Fruit fly (Drosophila melanogaster): ENCODE data around the gene CG6999.

Gene CG6999

dm6 chrX:9118961-9119633 lies 30.9 kb downstream of the CG6999 start (continued):
- TF ChIP-seq eg (GFP tag; IDR thresholded peaks at IDR 0.05) (0 out of 3 replicates have a peak, but pooled peaks have one; percentile 55), CG8319 (GFP tag; optimal IDR thresholded peaks at IDR 0.05) (no peak), CG6276 (GFP tag; optimal IDR thresholded peaks at IDR 0.05) (peak; percentile 47), lz (GFP tag; optimal IDR thresholded peaks at IDR 0.05) (no peak), CG10631 (GFP tag; optimal IDR thresholded peaks at IDR 0.05) (no peak), CG1621 (tag; optimal IDR thresholded peaks at IDR 0.05) (no peak), CG9139 (GFP tag; optimal IDR thresholded peaks at IDR 0.05) (no peak), vri (GFP tag; optimal IDR thresholded peaks at IDR 0.05) (no peak), achi (GFP tag; optimal IDR thresholded peaks at IDR 0.05) (no peak), Hr4 (GFP tag; optimal IDR thresholded peaks at IDR 0.05) (peak; percentile 58), Hr38 (GFP tag; optimal IDR thresholded peaks at IDR 0.05) (no peak), dsx (GFP tag; optimal IDR thresholded peaks at IDR 0.05; ENCODE audit: poor library complexity, severe bottlenecking) (no peak), Ets21C (GFP tag; optimal IDR thresholded peaks at IDR 0.05) (no peak), ss (GFP tag; optimal IDR thresholded peaks at IDR 0.05) (peak in 1 of 2 experiments; percentile 6), CG6163 (GFP tag; IDR thresholded peaks at IDR 0.05) (0 out of 3 replicates have a peak, but pooled peaks have one; percentile 27), Lpt (GFP tag; optimal IDR thresholded peaks at IDR 0.05) (no peak), Eip93F (GFP tag; optimal IDR thresholded peaks at IDR 0.05) (no peak), dac (GFP tag; optimal IDR thresholded peaks at IDR 0.05) (no peak), CG10669 (GFP tag; optimal IDR thresholded peaks at IDR 0.05) (peak; percentile 37)

- peak; percentile 53 for TF ChIP-seq svp (GFP tag)
- no peak for TF ChIP-seq fkh (GFP tag; optimal IDR thresholded peaks at IDR 0.05)
- TF ChIP-seq Smox (GFP tag; optimal IDR thresholded peaks at IDR 0.05): no peak
- no peak for TF ChIP-seq CG4318 (GFP tag; optimal IDR thresholded peaks at IDR 0.05)
- no peak for TF ChIP-seq esn (GFP tag; optimal IDR thresholded peaks at IDR 0.05)
- no peak for TF ChIP-seq achi (GFP tag; optimal IDR thresholded peaks at IDR 0.05)
- no peak for TF ChIP-seq CG8119 (GFP tag; IDR thresholded peaks at IDR 0.05)
- no peak for TF ChIP-seq spab (GFP tag; optimal IDR thresholded peaks at IDR 0.05)
- TF ChIP-seq fd59A (GFP tag; optimal IDR thresholded peaks at IDR 0.05): no peak
- TF ChIP-seq CG16779 (tag; optimal IDR thresholded peaks at IDR 0.05): no peak
- TF ChIP-seq Gug (GFP tag; IDR thresholded peaks at IDR 0.05): no peak
- no peak for TF ChIP-seq ss (GFP tag; optimal IDR thresholded peaks at IDR 0.05)
- TF ChIP-seq CG32006 (GFP tag; optimal IDR thresholded peaks at IDR 0.05): peak; percentile 32
- no peak for TF ChIP-seq eg (GFP tag; IDR thresholded peaks at IDR 0.05)
- no peak for TF ChIP-seq Blimp-1 (GFP tag; optimal IDR thresholded peaks at IDR 0.05)
- TF ChIP-seq Eip78C (GFP tag): peak; percentile 49
- TF ChIP-seq CG34406 (GFP tag; optimal IDR thresholded peaks at IDR 0.05): no peak
- TF ChIP-seq CG1621 (tag; optimal IDR thresholded peaks at IDR 0.05): no peak
- TF ChIP-seq net (GFP tag; optimal IDR thresholded peaks at IDR 0.05): no peak
- no peak for TF ChIP-seq CG10669 (GFP tag; optimal IDR thresholded peaks at IDR 0.05)
- no peak for TF ChIP-seq Hr39 (GFP tag; optimal IDR thresholded peaks at IDR 0.05)
- no peak for TF ChIP-seq Sox15 (GFP tag; optimal IDR thresholded peaks at IDR 0.05)
- TF ChIP-seq CG11762 (GFP tag; optimal IDR thresholded peaks at IDR 0.05; ENCODE audit: insufficient read depth): no peak
- no peak for TF ChIP-seq CG6792 (GFP tag; optimal IDR thresholded peaks at IDR 0.05)
- no peak for TF ChIP-seq Sox102F (GFP tag; optimal IDR thresholded peaks at IDR 0.05)
- no peak for TF ChIP-seq topi (GFP tag; optimal IDR thresholded peaks at IDR 0.05)
- 0 out of 3 replicates have a peak, but pooled peaks have one; percentile 25 for TF ChIP-seq CG6163 (GFP tag; IDR thresholded peaks at IDR 0.05)
- TF ChIP-seq CG15336 (GFP tag; IDR thresholded peaks at IDR 0.05): no peak
- TF ChIP-seq CG3919 (GFP tag; optimal IDR thresholded peaks at IDR 0.05): peak; percentile 2
- TF ChIP-seq Ets96B (tag; optimal IDR thresholded peaks at IDR 0.05): no peak
- TF ChIP-seq CG3032 (tag; optimal IDR thresholded peaks at IDR 0.05): no peak
- no peak for TF ChIP-seq Eip75B (GFP tag; optimal IDR thresholded peaks at IDR 0.05)
- no peak for TF ChIP-seq salr (GFP tag; optimal IDR thresholded peaks at IDR 0.05)
- TF ChIP-seq CG11294 (GFP tag; IDR thresholded peaks at IDR 0.05): no peak
- no peak for TF ChIP-seq CG31627 (GFP tag; optimal IDR thresholded peaks at IDR 0.05)
- TF ChIP-seq dac (GFP tag; optimal IDR thresholded peaks at IDR 0.05): no peak
Measured at dm6 chrX:9119671-9120364, 31.7 kb downstream of the CG6999 start.

Data from whole organism, prepupa.